Worm (Caenorhabditis elegans): ENCODE results near the gene srv-16.
A peak's percentile ranks its signal among the peaks of the same experiment; 100 is the strongest.

- TF ChIP-seq ama-1 (optimal IDR thresholded peaks at IDR 0.05) = no peak
- no peak for TF ChIP-seq dmd-6 (GFP tag; IDR thresholded peaks at IDR 0.05)
- TF ChIP-seq ceh-82 (tag; optimal IDR thresholded peaks at IDR 0.05) = no peak
- TF ChIP-seq ctbp-1 (GFP tag; IDR thresholded peaks at IDR 0.05) = no peak
- no peak for TF ChIP-seq nhr-11 (tag; optimal IDR thresholded peaks at IDR 0.05)
- TF ChIP-seq pha-4 (GFP tag; IDR thresholded peaks at IDR 0.05) = no peak
- TF ChIP-seq pha-4 (tag; optimal IDR thresholded peaks at IDR 0.05) = no peak
- TF ChIP-seq nhr-28 (tag; optimal IDR thresholded peaks at IDR 0.05) = peak; percentile 74
- no peak for TF ChIP-seq nhr-76 (tag; optimal IDR thresholded peaks at IDR 0.05)
- TF ChIP-seq unc-39 (tag; optimal IDR thresholded peaks at IDR 0.05) = no peak
These were observed 3.9 kb downstream of the srv-16 start for ce11 chrIV:15929831-15930230.

All from whole organism, L4 larva.